Fruit fly (Drosophila melanogaster): ENCODE data around the gene Act88F.

The Act88F gene

DNA sequence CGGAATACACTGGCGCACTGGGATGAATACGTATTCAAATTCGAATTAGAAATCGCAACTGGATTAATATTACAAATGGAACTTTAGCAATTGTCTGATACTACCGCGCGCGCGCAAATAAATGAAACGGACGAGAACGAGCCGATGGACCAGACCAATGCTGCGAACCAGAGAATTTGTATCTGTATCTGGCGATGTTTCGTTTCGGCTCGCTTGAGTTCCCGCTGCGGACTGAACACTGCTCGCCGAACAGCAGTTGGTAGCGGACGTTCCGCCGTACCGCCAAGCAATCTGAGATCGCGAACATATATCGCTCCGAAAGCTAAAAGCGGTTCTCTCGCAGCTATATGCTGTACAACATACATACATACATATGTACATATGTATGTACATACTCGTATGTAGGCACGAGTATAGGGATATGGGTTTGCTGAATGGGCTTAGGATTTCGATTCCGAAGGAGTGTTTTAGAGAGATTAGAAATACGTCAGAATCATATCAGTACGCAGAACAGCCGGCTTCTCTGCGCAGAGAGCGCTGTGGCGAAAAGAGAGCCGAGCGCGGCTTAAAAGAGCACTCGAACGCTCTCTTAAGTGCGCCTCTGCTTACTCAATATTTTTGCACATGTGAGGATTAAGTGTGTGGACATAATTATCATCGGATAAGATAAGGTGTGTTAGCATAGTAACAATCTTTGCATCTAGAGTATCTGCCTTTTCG, 36.4 kb downstream of the Act88F start, which contains the start of gene AdamTS-A (continued):
- TF ChIP-seq CG17912 (GFP tag; optimal IDR thresholded peaks at IDR 0.05) (no peak), gsb-n (tag; optimal IDR thresholded peaks at IDR 0.05) (no peak), cwo (GFP tag; optimal IDR thresholded peaks at IDR 0.05) (peak; percentile 0), chinmo (GFP tag; IDR thresholded peaks at IDR 0.05; ENCODE audit: partially characterized antibody) (peak; percentile 90; the same call in 2 of the 4 replicates), CG13123 (GFP tag; optimal IDR thresholded peaks at IDR 0.05) (no peak), Lpt (GFP tag; optimal IDR thresholded peaks at IDR 0.05) (no peak), CG8359 (GFP tag; optimal IDR thresholded peaks at IDR 0.05; ENCODE audit: borderline replicate concordance) (no peak), C15 (GFP tag; IDR thresholded peaks at IDR 0.05) (no peak), CG12071 (GFP tag; optimal IDR thresholded peaks at IDR 0.05) (no peak), CG15269 (tag; optimal IDR thresholded peaks at IDR 0.05) (no peak), Rfx (GFP tag; IDR thresholded peaks at IDR 0.05) (peak; percentile 16; the same call in 1 of the 2 replicates), CG13287 (GFP tag; IDR thresholded peaks at IDR 0.05; ENCODE audit: partially characterized antibody) (peak; percentile 40; the same call in 1 of the 2 replicates), Deaf1 (tag; optimal IDR thresholded peaks at IDR 0.05) (peak; percentile 77), dati (GFP tag; IDR thresholded peaks at IDR 0.05) (no peak), CG10543 (GFP tag; optimal IDR thresholded peaks at IDR 0.05) (peak; percentile 75), Xrp1 (GFP tag; IDR thresholded peaks at IDR 0.05) (no peak), sens-2 (GFP tag; IDR thresholded peaks at IDR 0.05) (0 out of 2 replicates have a peak, but pooled peaks have one; percentile 4), Asciz (GFP tag; optimal IDR thresholded peaks at IDR 0.05) (no peak), jumu (GFP tag; optimal IDR thresholded peaks at IDR 0.05) (no peak)

DNA sequence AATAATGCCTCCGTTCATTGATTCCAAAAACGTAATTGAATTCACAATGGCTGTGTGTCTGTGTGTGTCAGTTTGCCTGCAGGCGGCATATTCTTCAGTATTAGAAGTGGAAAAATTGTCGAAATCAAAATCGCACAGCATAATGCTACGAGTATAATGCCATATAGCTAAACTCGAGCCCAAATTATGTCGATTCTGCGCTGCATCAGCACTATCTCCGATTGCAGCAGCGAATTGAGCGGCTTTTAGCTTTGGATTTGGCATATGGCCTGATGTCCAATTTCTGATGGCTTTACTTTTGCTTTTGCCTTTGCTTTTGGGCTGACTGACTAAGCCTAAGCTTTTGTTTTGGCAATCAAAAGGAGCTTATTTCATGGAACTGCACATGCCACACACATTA, 40.3 kb downstream of the Act88F start:
- no peak for TF ChIP-seq MTF-1 (GFP tag; optimal IDR thresholded peaks at IDR 0.05; ENCODE audit: borderline replicate concordance)
- no peak for TF ChIP-seq CG10431 (GFP tag; optimal IDR thresholded peaks at IDR 0.05)
- no peak for TF ChIP-seq CG12236 (GFP tag; optimal IDR thresholded peaks at IDR 0.05)

DNA sequence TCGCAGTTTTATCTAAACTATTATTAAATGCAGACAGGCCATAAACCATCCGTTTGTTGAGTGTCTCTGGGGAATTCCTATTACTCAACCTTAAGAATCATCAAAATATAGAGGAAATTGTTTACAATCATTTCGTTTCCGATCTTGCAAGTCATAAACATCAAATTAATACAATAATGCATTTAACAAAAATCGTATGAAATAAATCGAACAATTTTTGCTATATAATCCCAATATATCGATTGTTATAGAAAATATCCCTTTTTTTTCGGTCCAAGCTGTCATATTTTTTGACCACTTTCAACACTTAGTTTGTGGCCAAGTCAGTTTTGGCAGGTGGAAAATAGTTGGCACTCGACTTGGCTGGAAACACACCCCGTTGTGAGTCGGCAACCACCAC, 41.8 kb downstream of the Act88F start, which contains the start of gene B9d1:
Gene B9d1 (plus strand): TSS at position 301 of the 400 bp plus-strand sequence.
- TF ChIP-seq sim (GFP tag; IDR thresholded peaks at IDR 0.05) (no peak), stwl (tag; optimal IDR thresholded peaks at IDR 0.05) (peak; percentile 69)

DNA sequence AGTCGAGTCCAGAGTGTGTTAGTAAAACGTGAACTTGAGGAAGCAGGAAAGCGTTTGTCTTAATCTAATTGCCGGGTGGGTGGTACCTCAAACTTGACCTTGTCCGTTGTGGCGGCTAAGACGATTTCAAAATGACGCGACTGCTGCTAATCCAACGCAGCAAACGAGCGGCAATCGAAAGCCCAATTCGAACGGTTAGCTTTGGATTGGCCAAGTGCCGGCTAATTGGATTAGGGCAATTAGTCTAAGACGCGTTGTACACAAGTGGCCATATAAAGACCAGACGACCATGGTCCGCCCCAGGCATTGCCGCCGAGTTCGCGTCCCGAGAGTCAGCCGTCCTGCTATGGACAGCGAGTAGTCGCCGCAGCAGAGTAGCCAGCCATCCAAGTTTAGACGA, 43.1 kb downstream of the Act88F start, which contains the start of gene Rh6:
Gene Rh6 (plus strand): TSS at position 301 of the 400 bp plus-strand sequence.
- TF ChIP-seq CG11696 (GFP tag; IDR thresholded peaks at IDR 0.05) (no peak), btn (GFP tag; optimal IDR thresholded peaks at IDR 0.05) (no peak), CoRest (tag; optimal IDR thresholded peaks at IDR 0.05) (no peak), CHES-1-like (GFP tag; optimal IDR thresholded peaks at IDR 0.05) (no peak), CG13624 (GFP tag; optimal IDR thresholded peaks at IDR 0.05) (no peak), CG12071 (GFP tag; optimal IDR thresholded peaks at IDR 0.05) (no peak), Fer2 (tag; optimal IDR thresholded peaks at IDR 0.05) (no peak), Myb (GFP tag; optimal IDR thresholded peaks at IDR 0.05) (no peak), CG4360 (GFP tag; IDR thresholded peaks at IDR 0.05) (no peak), CG6654 (GFP tag; optimal IDR thresholded peaks at IDR 0.05) (no peak), sug (tag; optimal IDR thresholded peaks at IDR 0.05) (no peak), ttk (GFP tag; IDR thresholded peaks at IDR 0.05) (no peak)

All from whole organism, embryonic.